Fruit fly (Drosophila melanogaster) whole organism, prepupa: Measurements from ENCODE around the gene UBL3.
A peak's percentile ranks its signal among the peaks of the same experiment; 100 is the strongest.

Experiments used
- CG10631 ChIP-seq: fragments of 200-800 bp; sonication (Bioruptor generic); optimal IDR thresholded peaks from 2 replicates; lab custom pipeline; 2016; ENCODE audit warnings: missing biosample characterization, missing genetic modification characterization
- CG10669 ChIP-seq: fragments of 200-800 bp; sonication (Bioruptor generic); optimal IDR thresholded peaks from 3 replicates; lab custom pipeline; 2018; ENCODE audit warnings: missing biosample characterization, mild to moderate bottlenecking, missing genetic modification characterization, moderate library complexity
- CG11294 ChIP-seq: fragments of 200-800 bp; sonication (Bioruptor generic); IDR thresholded peaks from 2 replicates; pipeline ENCODE4 v1.3.6; 2022; ENCODE audit warnings: missing biosample characterization, missing genetic modification characterization
- CG11902 ChIP-seq: fragments of 200-800 bp; sonication (Bioruptor generic); optimal IDR thresholded peaks from 3 replicates; lab custom pipeline; 2016; ENCODE audit warnings: missing biosample characterization, missing genetic modification characterization
- CG15336 ChIP-seq: fragments of 200-800 bp; sonication (Bioruptor generic); IDR thresholded peaks from 2 replicates; pipeline ENCODE4 v1.3.6; 2022; ENCODE audit warnings: missing biosample characterization, missing genetic modification characterization
- CG16779 ChIP-seq: fragments of 200-800 bp; sonication (Bioruptor generic); optimal IDR thresholded peaks from 3 replicates; lab custom pipeline; 2017; ENCODE audit warnings: missing biosample characterization, mild to moderate bottlenecking, missing genetic modification characterization
- CG3032 ChIP-seq: fragments of 200-800 bp; optimal IDR thresholded peaks from 2 replicates; lab custom pipeline; 2019; ENCODE audit warnings: missing biosample characterization, mild to moderate bottlenecking, missing genetic modification characterization, moderate library complexity
- CG31627 ChIP-seq: fragments of 200-800 bp; sonication (Bioruptor generic); optimal IDR thresholded peaks from 3 replicates; lab custom pipeline; 2016; ENCODE audit warnings: missing biosample characterization, missing genetic modification characterization
- CG32006 ChIP-seq: fragments of 200-800 bp; sonication (Bioruptor generic); optimal IDR thresholded peaks from 3 replicates; lab custom pipeline; 2017; ENCODE audit warnings: missing biosample characterization, mild to moderate bottlenecking, missing genetic modification characterization
- CG4318 ChIP-seq: fragments of 200-800 bp; sonication (Bioruptor generic); optimal IDR thresholded peaks from 3 replicates; lab custom pipeline; 2017; ENCODE audit warnings: missing biosample characterization, mild to moderate bottlenecking, missing genetic modification characterization
- CG6163 ChIP-seq: fragments of 200-800 bp; sonication (Bioruptor generic); IDR thresholded peaks from 3 replicates; pipeline ENCODE4 v1.3.6; 2022; ENCODE audit warnings: missing biosample characterization, missing genetic modification characterization
- CG6792 ChIP-seq: fragments of 200-800 bp; sonication (Bioruptor generic); optimal IDR thresholded peaks from 3 replicates; lab custom pipeline; 2016; ENCODE audit warnings: missing biosample characterization, missing genetic modification characterization
- CG6854 ChIP-seq: fragments of 200-800 bp; sonication (Bioruptor generic); optimal IDR thresholded peaks from 2 replicates; lab custom pipeline; 2017; ENCODE audit warnings: missing biosample characterization, mild to moderate bottlenecking, missing genetic modification characterization
- CG7368 ChIP-seq: fragments of 200-800 bp; sonication (Bioruptor generic); optimal IDR thresholded peaks from 3 replicates; lab custom pipeline; 2016; ENCODE audit warnings: missing biosample characterization, missing genetic modification characterization
- CG8119 ChIP-seq: fragments of 200-800 bp; sonication (Bioruptor generic); IDR thresholded peaks from 3 replicates; pipeline ENCODE4 v1.3.6; 2022; ENCODE audit warnings: missing biosample characterization, missing genetic modification characterization
- CG8319 ChIP-seq: fragments of 200-800 bp; sonication (Bioruptor generic); optimal IDR thresholded peaks from 3 replicates; lab custom pipeline; 2016; ENCODE audit warnings: missing biosample characterization, missing genetic modification characterization
- CG8632 ChIP-seq: fragments of 200-800 bp; sonication (Bioruptor generic); optimal IDR thresholded peaks from 3 replicates; lab custom pipeline; 2016; ENCODE audit warnings: missing biosample characterization, missing genetic modification characterization
- CG9139 ChIP-seq: fragments of 200-800 bp; sonication (Bioruptor generic); optimal IDR thresholded peaks from 3 replicates; lab custom pipeline; 2017; ENCODE audit warnings: missing biosample characterization, mild to moderate bottlenecking, missing genetic modification characterization
- Eip75B ChIP-seq: fragments of 200-800 bp; sonication (Bioruptor generic); optimal IDR thresholded peaks from 3 replicates; lab custom pipeline; 2016; ENCODE audit warnings: missing biosample characterization, missing genetic modification characterization
- Eip78C ChIP-seq: fragments of 200-800 bp; sonication (Bioruptor generic); peaks from one replicate; lab custom pipeline; 2016; ENCODE audit warnings: missing biosample characterization, missing genetic modification characterization
- Eip93F ChIP-seq: fragments of 200-800 bp; sonication (Bioruptor generic); optimal IDR thresholded peaks from 2 replicates; lab custom pipeline; 2016; ENCODE audit warnings: missing biosample characterization, mild to moderate bottlenecking, missing genetic modification characterization
- Ets21C ChIP-seq: fragments of 200-800 bp; sonication (Bioruptor generic); optimal IDR thresholded peaks from 3 replicates; lab custom pipeline; 2016; ENCODE audit warnings: missing biosample characterization, missing genetic modification characterization
- Ets96B ChIP-seq: fragments of 200-800 bp; optimal IDR thresholded peaks from 2 replicates; lab custom pipeline; 2019; ENCODE audit warnings: missing biosample characterization, mild to moderate bottlenecking, missing genetic modification characterization, moderate library complexity
- Hr38 ChIP-seq: sonication (Bioruptor generic); optimal IDR thresholded peaks from 2 replicates; lab custom pipeline; 2016; ENCODE audit warnings: missing biosample characterization, missing genetic modification characterization
- Hr39 ChIP-seq: fragments of 200-800 bp; sonication (Bioruptor generic); optimal IDR thresholded peaks from 2 replicates; lab custom pipeline; 2016; ENCODE audit warnings: missing biosample characterization, missing genetic modification characterization
- Hr4 ChIP-seq: fragments of 200-800 bp; sonication (Bioruptor generic); optimal IDR thresholded peaks from 3 replicates; lab custom pipeline; 2016; ENCODE audit warnings: missing biosample characterization, missing genetic modification characterization
- Smox ChIP-seq: fragments of 200-800 bp; sonication (Bioruptor generic); optimal IDR thresholded peaks from 3 replicates; lab custom pipeline; 2016; ENCODE audit warnings: missing biosample characterization, missing genetic modification characterization
- Sox14 ChIP-seq: fragments of 200-800 bp; sonication (Bioruptor generic); optimal IDR thresholded peaks from 3 replicates; lab custom pipeline; 2016; ENCODE audit warnings: missing biosample characterization, missing genetic modification characterization
- achi ChIP-seq: fragments of 200-800 bp; sonication (Bioruptor generic); optimal IDR thresholded peaks from 3 replicates; lab custom pipeline; 2016; ENCODE audit warnings: missing biosample characterization, missing genetic modification characterization
- cyc ChIP-seq: fragments of 200-800 bp; sonication (Bioruptor generic); optimal IDR thresholded peaks from 3 replicates; lab custom pipeline; 2016; ENCODE audit warnings: missing biosample characterization, missing genetic modification characterization
- dac ChIP-seq: fragments of 200-800 bp; sonication (Bioruptor generic); optimal IDR thresholded peaks from 2 replicates; lab custom pipeline; 2017; ENCODE audit warnings: missing biosample characterization, mild to moderate bottlenecking, missing genetic modification characterization
- dsx ChIP-seq: fragments of 200-800 bp; optimal IDR thresholded peaks from 3 replicates; lab custom pipeline; 2019; ENCODE audit warnings: missing biosample characterization, mild to moderate bottlenecking, missing genetic modification characterization, moderate library complexity; ENCODE audit not compliant: poor library complexity, severe bottlenecking
- eg ChIP-seq: fragments of 200-800 bp; sonication (Bioruptor generic); IDR thresholded peaks from 3 replicates; pipeline ENCODE4 v1.3.6; 2022; ENCODE audit warnings: missing biosample characterization, missing genetic modification characterization
- esn ChIP-seq: fragments of 200-800 bp; sonication (Bioruptor generic); optimal IDR thresholded peaks from 2 replicates; lab custom pipeline; 2016; ENCODE audit warnings: missing biosample characterization, mild to moderate bottlenecking, missing genetic modification characterization, moderate library complexity
- fd59A ChIP-seq: fragments of 200-800 bp; sonication (Bioruptor generic); optimal IDR thresholded peaks from 2 replicates; lab custom pipeline; 2017; ENCODE audit warnings: missing biosample characterization, mild to moderate bottlenecking, missing genetic modification characterization, missing genetic modification reagents
- fkh ChIP-seq: fragments of 200-800 bp; sonication (Bioruptor generic); optimal IDR thresholded peaks from 3 replicates; lab custom pipeline; 2017; ENCODE audit warnings: missing biosample characterization, mild to moderate bottlenecking, missing genetic modification characterization, moderate library complexity
- lz ChIP-seq: fragments of 200-800 bp; sonication (Bioruptor generic); optimal IDR thresholded peaks from 3 replicates; lab custom pipeline; 2016; ENCODE audit warnings: missing biosample characterization, missing genetic modification characterization
- net ChIP-seq: fragments of 200-800 bp; sonication (Bioruptor generic); optimal IDR thresholded peaks from 3 replicates; lab custom pipeline; 2016; ENCODE audit warnings: missing biosample characterization, missing genetic modification characterization
- pdm3 ChIP-seq: fragments of 200-800 bp; sonication (Bioruptor generic); optimal IDR thresholded peaks from 3 replicates; lab custom pipeline; 2016; ENCODE audit warnings: missing biosample characterization, missing genetic modification characterization
- salr ChIP-seq, 2 experiments: fragments of 200-800 bp; sonication (Bioruptor generic); optimal IDR thresholded peaks; 3 replicates each; lab custom pipeline; 2016 to 2018; ENCODE audit warnings: missing biosample characterization in 2 of 2, missing genetic modification characterization in 2 of 2, mild to moderate bottlenecking in 1 of 2
- svp ChIP-seq: fragments of 200-800 bp; sonication (Bioruptor generic); peaks from one replicate; lab custom pipeline; 2016; ENCODE audit warnings: missing biosample characterization, missing genetic modification characterization
- topi ChIP-seq: fragments of 200-800 bp; sonication (Bioruptor generic); optimal IDR thresholded peaks from 3 replicates; lab custom pipeline; 2016; ENCODE audit warnings: missing biosample characterization, missing genetic modification characterization
- vri ChIP-seq: fragments of 200-800 bp; sonication (Bioruptor generic); optimal IDR thresholded peaks from 3 replicates; lab custom pipeline; 2016; ENCODE audit warnings: missing biosample characterization, mild to moderate bottlenecking, missing genetic modification characterization

The UBL3 gene

DNA sequence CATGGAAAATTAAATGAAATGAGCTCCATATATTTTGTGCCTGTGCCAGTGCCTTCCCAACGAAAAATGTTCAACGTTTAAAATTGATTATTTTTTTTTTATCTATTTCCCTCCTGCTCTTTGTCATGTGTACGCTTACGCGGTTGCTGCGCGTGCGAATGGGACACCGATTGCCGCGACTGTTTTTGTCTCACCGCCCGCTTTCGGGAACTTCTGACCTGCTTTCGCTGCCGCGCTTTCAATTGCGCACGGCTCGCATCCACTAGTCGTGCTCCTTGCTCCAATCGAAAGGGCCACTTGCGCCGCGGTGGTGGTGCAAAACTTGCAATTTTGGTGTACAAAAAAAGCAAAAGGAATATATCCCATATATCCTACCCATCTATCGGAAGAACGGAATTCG lies 7.5 kb upstream of the UBL3 start (continued):
- TF ChIP-seq dac, result peak; percentile 40
- TF ChIP-seq Ets21C (GFP tag; lab: Kevin White, UChicago), result no peak
- TF ChIP-seq CG3032 (tag; lab: Kevin White, UChicago), result peak; percentile 55
- TF ChIP-seq CG9139 (GFP tag; lab: Kevin White, UChicago), result peak; percentile 77
- no peak for TF ChIP-seq CG11294 (GFP tag; lab: Robert Waterston, UW)
- peak; percentile 38 for TF ChIP-seq Eip78C (GFP tag; lab: Kevin White, UChicago)
- peak; percentile 69 for TF ChIP-seq Eip75B (GFP tag; lab: Kevin White, UChicago)
- TF ChIP-seq cyc, result no peak
- peak; percentile 38 for TF ChIP-seq net (GFP tag; lab: Kevin White, UChicago)
- peak; percentile 54 for TF ChIP-seq CG32006
- TF ChIP-seq CG8119 (GFP tag; lab: Robert Waterston, UW), result no peak
- TF ChIP-seq CG6163, result peak; percentile 84
- no peak for TF ChIP-seq Smox (GFP tag; lab: Kevin White, UChicago)
- no peak for TF ChIP-seq CG4318 (GFP tag; lab: Kevin White, UChicago)
- TF ChIP-seq fd59A (GFP tag; lab: Kevin White, UChicago), result peak; percentile 42
- peak; percentile 24 for TF ChIP-seq fkh (GFP tag; lab: Kevin White, UChicago)
- TF ChIP-seq CG6854 (GFP tag; lab: Kevin White, UChicago), result peak; percentile 9
- peak; percentile 15 for TF ChIP-seq esn (GFP tag; lab: Kevin White, UChicago)
- peak; percentile 51 for TF ChIP-seq Ets96B (tag; lab: Kevin White, UChicago)
- TF ChIP-seq dsx (GFP tag; lab: Kevin White, UChicago), result peak; percentile 62
- TF ChIP-seq CG8319 (GFP tag; lab: Kevin White, UChicago), result peak; percentile 10
- TF ChIP-seq CG15336 (GFP tag; lab: Robert Waterston, UW), result peak; percentile 56
- TF ChIP-seq Hr39 (GFP tag; lab: Kevin White, UChicago), result no peak
- TF ChIP-seq Sox14 (GFP tag; lab: Kevin White, UChicago), result peak; percentile 86
- peak; percentile 53 for TF ChIP-seq CG10669 (GFP tag; lab: Kevin White, UChicago)
- TF ChIP-seq Eip93F, result peak; percentile 48
- no peak for TF ChIP-seq Hr38 (GFP tag; lab: Kevin White, UChicago)
- no peak for TF ChIP-seq CG10631
- peak; percentile 54 for TF ChIP-seq CG7368
- TF ChIP-seq topi (GFP tag; lab: Kevin White, UChicago), result peak; percentile 36
- TF ChIP-seq vri (GFP tag; lab: Kevin White, UChicago), result peak; percentile 64
- no peak for TF ChIP-seq CG11902 (GFP tag; lab: Kevin White, UChicago)

DNA sequence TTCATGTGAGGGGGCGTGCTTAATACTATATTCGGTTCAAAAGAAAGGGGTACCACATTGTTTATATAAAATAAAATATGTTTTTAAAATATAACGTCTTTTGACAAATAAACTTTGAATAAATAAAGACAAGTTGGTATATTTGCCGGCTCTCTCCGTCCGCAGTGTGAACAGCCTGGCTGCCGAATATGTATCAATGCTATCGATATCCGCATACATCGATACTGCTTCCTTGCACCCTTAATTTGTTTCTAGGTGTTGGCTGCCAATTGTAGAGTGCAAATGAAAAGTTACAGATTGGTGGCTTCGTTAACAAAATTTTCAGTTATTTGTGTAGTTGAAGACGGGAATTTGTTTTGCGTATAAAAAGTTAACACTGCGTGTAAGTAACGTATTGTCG lies 6.9 kb upstream of the UBL3 start, which contains the start of gene Gbeta13F:
Gbeta13F (plus strand) TSS at position 247 of the 400 bp plus-strand sequence.
- TF ChIP-seq achi (GFP tag; lab: Kevin White, UChicago) (no peak), CG6163 (peak; percentile 34; the same call in 1 of the 3 replicates), CG10631 (no peak), salr (GFP tag; optimal IDR thresholded peaks at IDR 0.05; lab: Kevin White, UChicago) (no peak), Hr39 (GFP tag; lab: Kevin White, UChicago) (no peak)

DNA sequence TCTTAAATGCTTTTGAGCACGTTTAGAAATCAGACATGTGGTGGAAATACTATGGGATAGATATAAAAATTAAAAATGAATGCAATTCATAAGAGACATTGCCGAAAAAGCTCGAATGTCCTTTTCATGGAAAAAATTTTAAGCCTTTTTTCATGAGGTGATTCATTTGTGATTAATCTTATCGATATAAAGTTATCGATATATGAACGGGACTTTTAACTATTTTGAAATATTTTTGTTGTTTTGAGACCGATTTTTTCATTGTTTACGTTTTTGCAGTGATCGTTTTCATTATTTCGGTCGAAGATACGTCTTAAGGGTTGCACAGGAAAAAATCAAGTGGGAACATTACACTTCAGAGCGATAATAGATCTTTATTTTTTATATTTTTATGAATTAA lies 6.4 kb upstream of the UBL3 start, which contains the start of gene AlkB:
AlkB (minus strand) TSS at position 101 of the 400 bp plus-strand sequence.
- TF ChIP-seq CG15336 (GFP tag; lab: Robert Waterston, UW) (no peak), fkh (GFP tag; lab: Kevin White, UChicago) (no peak)

DNA sequence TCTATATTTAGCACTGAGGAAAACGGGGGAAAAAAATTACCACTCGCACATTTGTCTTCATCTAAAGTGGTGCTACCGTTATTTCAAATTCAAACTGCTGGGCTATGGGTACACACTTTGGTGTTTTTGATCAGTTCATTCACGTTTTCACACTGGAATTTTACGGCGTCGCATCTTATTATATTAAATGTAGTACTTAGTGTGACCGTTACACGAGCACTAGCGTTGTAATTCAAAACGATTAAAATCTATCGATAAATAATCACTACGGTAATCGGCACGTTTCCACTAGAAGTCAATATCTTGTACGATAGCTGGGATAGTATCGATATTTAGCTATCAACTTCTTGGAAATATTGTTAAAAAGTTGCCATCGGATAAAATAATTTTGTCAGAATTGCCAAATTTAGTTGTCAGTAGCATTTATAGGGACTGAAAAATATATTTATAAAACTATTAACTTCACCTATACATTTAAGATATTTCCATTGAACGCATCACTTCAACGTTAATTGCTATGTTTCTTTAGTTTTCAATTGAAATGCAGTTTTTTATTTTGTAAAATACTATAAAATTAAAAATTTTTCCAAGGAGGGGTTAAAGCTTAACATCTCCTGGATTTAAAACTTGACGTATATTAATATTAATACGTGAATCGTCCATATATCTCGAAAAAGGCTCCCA lies 4.8 kb upstream of the UBL3 start, which contains the start of the genes CG46440 and Myb:
CG46440 (minus strand) TSS at position 223 of the 684 bp plus-strand sequence.
Myb (minus strand) TSS at position 223 of the 684 bp plus-strand sequence.
- TF ChIP-seq Eip78C (GFP tag; lab: Kevin White, UChicago), result peak; percentile 1
- no peak for TF ChIP-seq CG8632 (GFP tag; lab: Kevin White, UChicago)
- TF ChIP-seq CG16779 (tag; lab: Kevin White, UChicago), result no peak
- no peak for TF ChIP-seq Hr38 (GFP tag; lab: Kevin White, UChicago)
- TF ChIP-seq CG31627 (GFP tag; lab: Kevin White, UChicago), result no peak
- 0 out of 2 replicates have a peak, but pooled peaks have one; percentile 20 for TF ChIP-seq CG15336 (GFP tag; lab: Robert Waterston, UW)
- peak; percentile 18 for TF ChIP-seq dsx (GFP tag; lab: Kevin White, UChicago)
- no peak for TF ChIP-seq CG7368
- TF ChIP-seq Hr4 (GFP tag; lab: Kevin White, UChicago), result no peak
- no peak for TF ChIP-seq pdm3 (GFP tag; lab: Kevin White, UChicago)
- TF ChIP-seq Eip93F, result no peak
- no peak for TF ChIP-seq CG6792 (GFP tag; lab: Kevin White, UChicago)
- no peak for TF ChIP-seq Smox (GFP tag; lab: Kevin White, UChicago)
- no peak for TF ChIP-seq eg (GFP tag; lab: Robert Waterston, UW)
- no peak for TF ChIP-seq CG10669 (GFP tag; lab: Kevin White, UChicago)
- TF ChIP-seq CG8119 (GFP tag; lab: Robert Waterston, UW), result no peak
- TF ChIP-seq svp (GFP tag; lab: Kevin White, UChicago), result peak; percentile 5
- peak; percentile 7 for TF ChIP-seq topi (GFP tag; lab: Kevin White, UChicago)
- peak; percentile 1 for TF ChIP-seq lz (GFP tag; lab: Kevin White, UChicago)
